Fruit fly (Drosophila melanogaster): ENCODE data around the gene mh.

dm6 chrX:15501706-15502267 is 26.6 kb upstream of the mh start:
- TF ChIP-seq usp (GFP tag; optimal IDR thresholded peaks at IDR 0.05) (no peak), pan (optimal IDR thresholded peaks at IDR 0.05) (no peak)

All from whole organism.